Worm (Caenorhabditis elegans) whole organism, early embryonic: ENCODE measurements around the gene emb-4.

Experiments used
- ama-1 ChIP-seq: fragments of 150-350 bp; optimal IDR thresholded peaks from 2 replicates; lab custom pipeline; 2014
- ceh-13 ChIP-seq: fragments of 200-800 bp; sonication (Bioruptor generic); optimal IDR thresholded peaks from 2 replicates; lab custom pipeline; 2018; ENCODE audit warnings: mild to moderate bottlenecking, missing genetic modification characterization, missing compliant biosample characterization
- tra-4 ChIP-seq: sonication (generic microtip); optimal IDR thresholded peaks from 2 replicates; lab custom pipeline; 2017; ENCODE audit warnings: missing genetic modification characterization, missing compliant biosample characterization

- TF ChIP-seq tra-4 (no peak), ceh-13 (GFP tag; lab: Kevin White, UChicago) (no peak), ama-1 (lab: Kevin White, UChicago) (no peak)
Measured at ce11 chrV:18821569-18821968, 73.2 kb downstream of the emb-4 start.
